Worm (Caenorhabditis elegans) whole organism, early embryonic: Measurements from ENCODE around the gene lin-46.

ENCODE experiments used
- ama-1 ChIP-seq: fragments of 150-350 bp; optimal IDR thresholded peaks from 2 replicates; lab custom pipeline; 2014
- flt-1 ChIP-seq: fragments of 200-800 bp; sonication (Bioruptor generic); IDR thresholded peaks from 2 replicates; pipeline ENCODE4 v1.3.6; 2022; ENCODE audit warnings: missing genetic modification characterization, missing compliant biosample characterization
- hmbx-1 ChIP-seq: sonication (generic microtip); optimal IDR thresholded peaks from 2 replicates; lab custom pipeline; 2016; ENCODE audit warnings: mild to moderate bottlenecking, missing genetic modification characterization, missing compliant biosample characterization
- scrt-1 ChIP-seq: fragments of 200-800 bp; sonication (Bioruptor generic); IDR thresholded peaks from 2 replicates; pipeline ENCODE4 v1.3.6; 2022; ENCODE audit warnings: missing genetic modification characterization, missing compliant biosample characterization
- tbx-37 ChIP-seq: fragments of 200-800 bp; sonication (Bioruptor generic); conservative IDR thresholded peaks from 2 replicates; pipeline ENCODE4 v1.3.6; 2022; ENCODE audit warnings: missing genetic modification reagents, missing genetic modification characterization, missing compliant biosample characterization

ce11 chrV:12934976-12935375, 33.7 kb upstream of the lin-46 start, which contains the start of gene T16G1.7:
- TF ChIP-seq ama-1 (lab: Kevin White, UChicago) (no peak), flt-1 (no peak), hmbx-1 (tag; lab: Kevin White, UChicago) (no peak), tbx-37 (GFP tag; lab: Robert Waterston, UW) (no peak), scrt-1 (GFP tag; lab: Robert Waterston, UW) (no peak)
